Fruit fly (Drosophila melanogaster): Measurements from ENCODE around the gene Whamy.
A peak's percentile ranks its signal among the peaks of the same experiment; 100 is the strongest.

The Whamy gene

DNA sequence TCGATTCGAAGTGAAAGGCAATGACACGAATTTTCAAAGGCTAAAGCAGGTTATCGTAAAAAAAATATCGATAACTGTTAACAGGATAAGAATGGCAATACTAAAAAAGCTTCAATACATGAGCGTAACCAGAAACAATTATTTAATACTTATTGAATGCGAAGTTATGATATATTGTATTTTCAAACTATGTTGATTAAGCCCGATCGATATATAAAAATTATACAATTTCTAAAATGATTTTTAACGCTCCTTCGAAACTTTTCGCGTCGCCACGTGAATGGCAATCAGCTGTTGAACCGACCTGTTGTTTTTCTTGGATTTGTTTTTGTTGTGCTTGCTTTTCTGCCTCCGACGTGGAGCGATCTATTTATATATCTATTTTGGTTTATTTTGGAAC is 18.0 kb downstream of the Whamy start, which contains the start of the genes Alg12 and Rpt3R (continued):
- TF ChIP-seq CG1602 (GFP tag; optimal IDR thresholded peaks at IDR 0.05), result no peak
- TF ChIP-seq Scr (GFP tag; IDR thresholded peaks at IDR 0.05; ENCODE audit: partially characterized antibody), result peak; percentile 67
- TF ChIP-seq pnt (GFP tag; optimal IDR thresholded peaks at IDR 0.05), result no peak
- peak; percentile 62; the same call in 1 of the 2 replicates for TF ChIP-seq hbn (GFP tag; IDR thresholded peaks at IDR 0.05; ENCODE audit: partially characterized antibody)
- TF ChIP-seq Six4 (GFP tag; optimal IDR thresholded peaks at IDR 0.05), result no peak
- TF ChIP-seq sna (GFP tag; IDR thresholded peaks at IDR 0.05; ENCODE audit: partially characterized antibody), result peak; percentile 54; the same call in 1 of the 2 replicates
- TF ChIP-seq MESR4 (GFP tag; optimal IDR thresholded peaks at IDR 0.05), result no peak
- no peak for TF ChIP-seq hb (GFP tag; IDR thresholded peaks at IDR 0.05; ENCODE audit: partially characterized antibody)
- TF ChIP-seq CG16863 (GFP tag; optimal IDR thresholded peaks at IDR 0.05), result no peak
- no peak for TF ChIP-seq CG11398 (GFP tag; optimal IDR thresholded peaks at IDR 0.05)
- TF ChIP-seq CG7839 (tag; optimal IDR thresholded peaks at IDR 0.05), result no peak
- TF ChIP-seq crp (GFP tag; optimal IDR thresholded peaks at IDR 0.05), result peak; percentile 28 to 90
- no peak for TF ChIP-seq schlank (tag; optimal IDR thresholded peaks at IDR 0.05)
- TF ChIP-seq btn (GFP tag; optimal IDR thresholded peaks at IDR 0.05), result no peak
- TF ChIP-seq Aef1 (GFP tag; IDR thresholded peaks at IDR 0.05), result no peak
- TF ChIP-seq gfzf (GFP tag; optimal IDR thresholded peaks at IDR 0.05), result no peak
- no peak for TF ChIP-seq CG6791 (GFP tag; IDR thresholded peaks at IDR 0.05; ENCODE audit: partially characterized antibody)
- TF ChIP-seq sens (GFP tag), result no peak
- no peak for TF ChIP-seq CG9437 (GFP tag; optimal IDR thresholded peaks at IDR 0.05)
- TF ChIP-seq Doc3 (GFP tag; IDR thresholded peaks at IDR 0.05; ENCODE audit: partially characterized antibody), result peak; percentile 70
- TF ChIP-seq CG10209 (GFP tag; optimal IDR thresholded peaks at IDR 0.05), result no peak
- TF ChIP-seq CG32532 (GFP tag; IDR thresholded peaks at IDR 0.05), result no peak
- TF ChIP-seq Lhr (GFP tag; optimal IDR thresholded peaks at IDR 0.05), result no peak
- TF ChIP-seq wek (GFP tag; optimal IDR thresholded peaks at IDR 0.05), result no peak
- no peak for TF ChIP-seq Myb (GFP tag; optimal IDR thresholded peaks at IDR 0.05)
- TF ChIP-seq fd96Cb (tag; optimal IDR thresholded peaks at IDR 0.05), result no peak
- TF ChIP-seq CG11696 (GFP tag; IDR thresholded peaks at IDR 0.05), result no peak
- no peak for TF ChIP-seq lbe (GFP tag; optimal IDR thresholded peaks at IDR 0.05)
- no peak for TF ChIP-seq CG2889 (GFP tag; IDR thresholded peaks at IDR 0.05)
- no peak for TF ChIP-seq prd (optimal IDR thresholded peaks at IDR 0.05)
- no peak for TF ChIP-seq prd (GFP tag; IDR thresholded peaks at IDR 0.05)
- peak; percentile 22 for TF ChIP-seq Sin3A (optimal IDR thresholded peaks at IDR 0.05)
- peak; percentile 61 for TF ChIP-seq HLH4C (GFP tag; IDR thresholded peaks at IDR 0.05; ENCODE audit: partially characterized antibody)
- TF ChIP-seq CG13287 (GFP tag; IDR thresholded peaks at IDR 0.05; ENCODE audit: partially characterized antibody), result peak; percentile 77
- TF ChIP-seq sisA (GFP tag; IDR thresholded peaks at IDR 0.05), result no peak
- no peak for TF ChIP-seq CG15269 (tag; optimal IDR thresholded peaks at IDR 0.05)
- TF ChIP-seq CG10565 (GFP tag; optimal IDR thresholded peaks at IDR 0.05), result no peak
- no peak for TF ChIP-seq CG7556 (GFP tag; optimal IDR thresholded peaks at IDR 0.05)
- TF ChIP-seq Ets65A (GFP tag), result no peak
- TF ChIP-seq CG15601 (tag; optimal IDR thresholded peaks at IDR 0.05), result no peak
- TF ChIP-seq mld (GFP tag; IDR thresholded peaks at IDR 0.05; ENCODE audit: partially characterized antibody), result no peak
- no peak for TF ChIP-seq trh (GFP tag; optimal IDR thresholded peaks at IDR 0.05)
- no peak for TF ChIP-seq B-H2 (GFP tag; optimal IDR thresholded peaks at IDR 0.05)
- no peak for TF ChIP-seq CG18619 (GFP tag; optimal IDR thresholded peaks at IDR 0.05)
- TF ChIP-seq tx (GFP tag; optimal IDR thresholded peaks at IDR 0.05), result no peak
- peak; percentile 41; the same call in 1 of the 2 replicates for TF ChIP-seq amos (GFP tag; IDR thresholded peaks at IDR 0.05; ENCODE audit: partially characterized antibody)
- TF ChIP-seq dm (GFP tag; optimal IDR thresholded peaks at IDR 0.05), result no peak
- peak; percentile 54 for TF ChIP-seq CG15514 (GFP tag; optimal IDR thresholded peaks at IDR 0.05)
- 0 out of 3 replicates have a peak, but pooled peaks have one; percentile 28 for TF ChIP-seq vnd (GFP tag; IDR thresholded peaks at IDR 0.05; ENCODE audit: partially characterized antibody)
- no peak for TF ChIP-seq bab2 (GFP tag; optimal IDR thresholded peaks at IDR 0.05)
- TF ChIP-seq gcm2 (GFP tag; optimal IDR thresholded peaks at IDR 0.05), result no peak

Data from whole organism, embryonic.